Worm (Caenorhabditis elegans) whole organism, L3 larva: ENCODE measurements around the gene svh-2.

Experiments
- ZK546.5 ChIP-seq: sonication (generic microtip); optimal IDR thresholded peaks from 2 replicates; lab custom pipeline; 2017; ENCODE audit warnings: missing biosample characterization, missing genetic modification characterization
- ama-1 ChIP-seq: fragments of 150-350 bp; optimal IDR thresholded peaks from 2 replicates; lab custom pipeline; 2018
- fkh-10 ChIP-seq: sonication (generic microtip); optimal IDR thresholded peaks from 2 replicates; lab custom pipeline; 2017; ENCODE audit warnings: missing biosample characterization, missing genetic modification reagents, missing genetic modification characterization
- lsy-12 ChIP-seq: sonication (generic microtip); optimal IDR thresholded peaks from 2 replicates; lab custom pipeline; 2016; ENCODE audit warnings: mild to moderate bottlenecking, missing genetic modification characterization, missing compliant biosample characterization
- mdl-1 ChIP-seq: fragments of 150-350 bp; optimal IDR thresholded peaks from 2 replicates; lab custom pipeline; 2014; ENCODE audit warnings: missing biosample characterization, missing genetic modification characterization
- mml-1 ChIP-seq: fragments of 150-350 bp; sonication (generic microtip); optimal IDR thresholded peaks from 3 replicates; lab custom pipeline; 2014; ENCODE audit warnings: missing biosample characterization, missing genetic modification characterization
- nhr-23 ChIP-seq: fragments of 150-350 bp; optimal IDR thresholded peaks from 2 replicates; lab custom pipeline; 2014; ENCODE audit warnings: missing biosample characterization, missing genetic modification reagents, missing genetic modification characterization
- nhr-237 ChIP-seq: fragments of 150-350 bp; optimal IDR thresholded peaks from 2 replicates; lab custom pipeline; 2014; ENCODE audit warnings: missing biosample characterization, missing genetic modification characterization
- snpc-4 ChIP-seq: fragments of 150-350 bp; optimal IDR thresholded peaks from 2 replicates; lab custom pipeline; 2014; ENCODE audit warnings: missing biosample characterization, missing genetic modification characterization
- unc-62 ChIP-seq: fragments of 150-350 bp; sonication (generic microtip); optimal IDR thresholded peaks from 4 replicates; lab custom pipeline; 2014; ENCODE audit warnings: missing biosample characterization, missing genetic modification reagents, missing genetic modification characterization
- ztf-4 ChIP-seq: fragments of 150-350 bp; optimal IDR thresholded peaks from 2 replicates; lab custom pipeline; 2014; ENCODE audit warnings: missing biosample characterization, missing genetic modification characterization

- TF ChIP-seq nhr-23 (tag; lab: Kevin White, UChicago) (no peak), snpc-4 (no peak), ZK546.5 (tag; lab: Kevin White, UChicago) (no peak), mml-1 (tag; lab: Kevin White, UChicago) (no peak), mdl-1 (no peak), nhr-237 (no peak), ztf-4 (no peak), fkh-10 (no peak), unc-62 (GFP tag; lab: Kevin White, UChicago) (no peak), lsy-12 (tag; lab: Kevin White, UChicago) (no peak), ama-1 (lab: Kevin White, UChicago) (no peak)
Observed at ce11 chrX:6505662-6506061, 47.4 kb upstream of the svh-2 start, which contains the start of gene glr-8.
